Worm (Caenorhabditis elegans) whole organism, mixed stage, embryonic: Measurements from ENCODE around the gene C56A3.5.

Experiments
- ceh-39 ChIP-seq: fragments of 150-350 bp; optimal IDR thresholded peaks from 2 replicates; lab custom pipeline; 2014; ENCODE audit warnings: missing biosample characterization, missing genetic modification characterization
- hlh-1 ChIP-seq: fragments of 150-350 bp; optimal IDR thresholded peaks from 2 replicates; lab custom pipeline; 2014; ENCODE audit warnings: missing biosample characterization, missing genetic modification reagents, missing genetic modification characterization
- lsy-2 ChIP-seq: fragments of 150-350 bp; optimal IDR thresholded peaks from 2 replicates; lab custom pipeline; 2014; ENCODE audit warnings: missing biosample characterization, missing genetic modification characterization
- nhr-12 ChIP-seq: fragments of 150-350 bp; optimal IDR thresholded peaks from 2 replicates; lab custom pipeline; 2014; ENCODE audit warnings: missing biosample characterization, missing genetic modification characterization
- nhr-28 ChIP-seq: fragments of 150-350 bp; optimal IDR thresholded peaks from 2 replicates; lab custom pipeline; 2014; ENCODE audit warnings: missing biosample characterization, missing genetic modification characterization
- nhr-76 ChIP-seq: sonication (generic microtip); optimal IDR thresholded peaks from 2 replicates; lab custom pipeline; 2017; ENCODE audit warnings: missing biosample characterization, missing genetic modification characterization
- pha-4 ChIP-seq: fragments of 150-350 bp; optimal IDR thresholded peaks from 2 replicates; lab custom pipeline; 2018; ENCODE audit warnings: missing biosample characterization, missing genetic modification reagents, missing genetic modification characterization
- sem-2 ChIP-seq: fragments of 200-800 bp; sonication (Bioruptor generic); optimal IDR thresholded peaks from 2 replicates; lab custom pipeline; 2018; ENCODE audit warnings: mild to moderate bottlenecking, missing genetic modification characterization, missing compliant biosample characterization
- unc-39 ChIP-seq: fragments of 150-350 bp; optimal IDR thresholded peaks from 2 replicates; lab custom pipeline; 2014; ENCODE audit warnings: missing biosample characterization, missing genetic modification characterization
- unc-62 ChIP-seq: fragments of 150-350 bp; optimal IDR thresholded peaks from 2 replicates; lab custom pipeline; 2014; ENCODE audit warnings: missing biosample characterization, missing genetic modification reagents, missing genetic modification characterization
- ztf-11 ChIP-seq: fragments of 150-350 bp; optimal IDR thresholded peaks from 2 replicates; lab custom pipeline; 2014; ENCODE audit warnings: missing biosample characterization, missing genetic modification characterization

ce11 chrV:13559978-13560377, 8.2 kb downstream of the C56A3.5 start, which contains the start of gene C56A3.8:
- no peak for TF ChIP-seq hlh-1
- TF ChIP-seq unc-39 (tag; lab: Kevin White, UChicago): no peak
- no peak for TF ChIP-seq unc-62 (GFP tag; lab: Kevin White, UChicago)
- no peak for TF ChIP-seq pha-4 (tag; lab: Kevin White, UChicago)
- TF ChIP-seq ztf-11 (tag; lab: Kevin White, UChicago): no peak
- TF ChIP-seq nhr-12 (tag; lab: Kevin White, UChicago): no peak
- TF ChIP-seq lsy-2: no peak
- TF ChIP-seq ceh-39 (tag; lab: Kevin White, UChicago): no peak
- no peak for TF ChIP-seq nhr-28 (tag; lab: Kevin White, UChicago)
- TF ChIP-seq sem-2: no peak
- TF ChIP-seq nhr-76: no peak
